Worm (Caenorhabditis elegans) whole organism, L2 larva: ENCODE measurements around the gene dmsr-6.
A peak's percentile ranks its signal among the peaks of the same experiment; 100 is the strongest.

Source experiments
- C34F6.9 ChIP-seq: fragments of 150-350 bp; optimal IDR thresholded peaks from 2 replicates; lab custom pipeline; 2014; ENCODE audit warnings: missing biosample characterization, missing genetic modification characterization
- F13H6.1 ChIP-seq: sonication (generic microtip); optimal IDR thresholded peaks from 2 replicates; lab custom pipeline; 2016; ENCODE audit warnings: missing genetic modification characterization, missing compliant biosample characterization
- Y55F3AM.14 ChIP-seq: fragments of 200-800 bp; sonication (Bioruptor generic); optimal IDR thresholded peaks from 2 replicates; lab custom pipeline; 2018; ENCODE audit warnings: mild to moderate bottlenecking, missing genetic modification characterization, missing compliant biosample characterization
- ZK546.5 ChIP-seq: sonication (generic microtip); optimal IDR thresholded peaks from 2 replicates; lab custom pipeline; 2017; ENCODE audit warnings: missing biosample characterization, missing genetic modification characterization
- aly-2 ChIP-seq: fragments of 150-350 bp; optimal IDR thresholded peaks from 2 replicates; lab custom pipeline; 2014; ENCODE audit warnings: missing biosample characterization, missing genetic modification characterization
- ama-1 ChIP-seq: fragments of 150-350 bp; optimal IDR thresholded peaks from 2 replicates; lab custom pipeline; 2018; ENCODE audit warnings: inconsistent platforms
- blmp-1 ChIP-seq: sonication (generic microtip); optimal IDR thresholded peaks from 2 replicates; lab custom pipeline; 2017; ENCODE audit warnings: missing genetic modification characterization, mild to moderate bottlenecking, missing compliant biosample characterization, antibody characterized with exemption, moderate library complexity; ENCODE audit not compliant: insufficient read depth
- ceh-16 ChIP-seq: fragments of 150-350 bp; optimal IDR thresholded peaks from 2 replicates; lab custom pipeline; 2014; ENCODE audit warnings: missing biosample characterization, missing genetic modification characterization
- crh-2 ChIP-seq: sonication (generic microtip); optimal IDR thresholded peaks from 2 replicates; lab custom pipeline; 2017; ENCODE audit warnings: missing biosample characterization, missing genetic modification characterization
- dmd-4 ChIP-seq: sonication (generic microtip); optimal IDR thresholded peaks from 2 replicates; lab custom pipeline; 2017; ENCODE audit warnings: missing biosample characterization, missing genetic modification characterization
- elt-3 ChIP-seq: sonication (generic microtip); optimal IDR thresholded peaks from 2 replicates; lab custom pipeline; 2017; ENCODE audit warnings: missing biosample characterization, missing genetic modification characterization
- fos-1 ChIP-seq: fragments of 150-350 bp; optimal IDR thresholded peaks from 2 replicates; lab custom pipeline; 2014; ENCODE audit warnings: missing biosample characterization, missing genetic modification characterization
- gmeb-1 ChIP-seq: fragments of 150-350 bp; optimal IDR thresholded peaks from 2 replicates; lab custom pipeline; 2014; ENCODE audit warnings: missing biosample characterization, missing genetic modification characterization
- lin-11 ChIP-seq: fragments of 150-350 bp; sonication (generic microtip); optimal IDR thresholded peaks from 2 replicates; lab custom pipeline; 2014; ENCODE audit warnings: missing biosample characterization, missing genetic modification characterization, inconsistent platforms, mixed read lengths
- lin-13 ChIP-seq: fragments of 150-350 bp; optimal IDR thresholded peaks from 2 replicates; lab custom pipeline; 2014; ENCODE audit warnings: missing biosample characterization, missing genetic modification reagents, missing genetic modification characterization
- lsy-2 ChIP-seq, 2 experiments: fragments of 150-350 bp in 1 of 2; sonication (generic microtip) in 1 of 2; optimal IDR thresholded peaks; 2 replicates each; lab custom pipeline; 2014 to 2017; ENCODE audit warnings: missing biosample characterization in 2 of 2, missing genetic modification characterization in 2 of 2
- mab-5 ChIP-seq: fragments of 150-350 bp; optimal IDR thresholded peaks from 2 replicates; lab custom pipeline; 2014; ENCODE audit warnings: missing biosample characterization, missing genetic modification characterization
- mdl-1 ChIP-seq, 2 experiments: fragments of 150-350 bp in 1 of 2; sonication (generic microtip) in 1 of 2; optimal IDR thresholded peaks; 2 replicates each; lab custom pipeline; 2017; ENCODE audit warnings: missing biosample characterization in 2 of 2, missing genetic modification characterization in 2 of 2
- nhr-10 ChIP-seq: sonication (generic microtip); optimal IDR thresholded peaks from 2 replicates; lab custom pipeline; 2017; ENCODE audit warnings: missing biosample characterization, missing genetic modification characterization
- nhr-12 ChIP-seq: fragments of 150-350 bp; optimal IDR thresholded peaks from 2 replicates; lab custom pipeline; 2014; ENCODE audit warnings: missing biosample characterization, missing genetic modification characterization
- nhr-129 ChIP-seq: fragments of 150-350 bp; optimal IDR thresholded peaks from 2 replicates; lab custom pipeline; 2014; ENCODE audit warnings: missing biosample characterization, missing genetic modification characterization
- nhr-21 ChIP-seq: fragments of 150-350 bp; optimal IDR thresholded peaks from 2 replicates; lab custom pipeline; 2014; ENCODE audit warnings: missing biosample characterization, missing genetic modification characterization
- nhr-23 ChIP-seq: fragments of 150-350 bp; optimal IDR thresholded peaks from 2 replicates; lab custom pipeline; 2014; ENCODE audit warnings: missing biosample characterization, missing genetic modification reagents, missing genetic modification characterization
- nhr-237 ChIP-seq: fragments of 150-350 bp; optimal IDR thresholded peaks from 2 replicates; lab custom pipeline; 2014; ENCODE audit warnings: missing biosample characterization, missing genetic modification characterization
- nhr-25 ChIP-seq: fragments of 150-350 bp; sonication (generic microtip); optimal IDR thresholded peaks from 3 replicates; lab custom pipeline; 2014; ENCODE audit warnings: missing biosample characterization, missing genetic modification characterization
- nhr-6 ChIP-seq: fragments of 150-350 bp; optimal IDR thresholded peaks from 2 replicates; lab custom pipeline; 2014; ENCODE audit warnings: missing biosample characterization, missing genetic modification characterization
- nhr-77 ChIP-seq: fragments of 150-350 bp; optimal IDR thresholded peaks from 2 replicates; lab custom pipeline; 2014; ENCODE audit warnings: missing biosample characterization, missing genetic modification characterization
- sem-4 ChIP-seq: fragments of 150-350 bp; optimal IDR thresholded peaks from 2 replicates; lab custom pipeline; 2014; ENCODE audit warnings: missing biosample characterization, missing genetic modification reagents, missing genetic modification characterization
- skn-1 ChIP-seq: sonication (generic microtip); optimal IDR thresholded peaks from 2 replicates; lab custom pipeline; 2017; ENCODE audit warnings: missing biosample characterization, missing genetic modification characterization
- sma-3 ChIP-seq: sonication (generic microtip); optimal IDR thresholded peaks from 2 replicates; lab custom pipeline; 2016; ENCODE audit warnings: missing genetic modification reagents, missing genetic modification characterization, missing compliant biosample characterization
- sma-9 ChIP-seq, 2 experiments: fragments of 150-350 bp in 1 of 2; sonication (generic microtip) in 1 of 2; optimal IDR thresholded peaks; 2 replicates each; lab custom pipeline; 2014 to 2016; ENCODE audit warnings: missing genetic modification characterization in 2 of 2, mild to moderate bottlenecking in 1 of 2, missing biosample characterization in 1 of 2, missing compliant biosample characterization in 1 of 2, missing genetic modification reagents in 1 of 2, moderate library complexity in 1 of 2
- snpc-4 ChIP-seq: fragments of 150-350 bp; optimal IDR thresholded peaks from 2 replicates; lab custom pipeline; 2014; ENCODE audit warnings: missing biosample characterization, missing genetic modification characterization
- unc-39 ChIP-seq: fragments of 150-350 bp; optimal IDR thresholded peaks from 2 replicates; lab custom pipeline; 2014; ENCODE audit warnings: missing biosample characterization, missing genetic modification characterization
- unc-55 ChIP-seq: fragments of 150-350 bp; sonication (generic microtip); optimal IDR thresholded peaks from 3 replicates; lab custom pipeline; 2014; ENCODE audit warnings: missing biosample characterization, missing genetic modification reagents, missing genetic modification characterization
- unc-62 ChIP-seq: fragments of 150-350 bp; optimal IDR thresholded peaks from 2 replicates; lab custom pipeline; 2014; ENCODE audit warnings: missing biosample characterization, missing genetic modification reagents, missing genetic modification characterization
- zag-1 ChIP-seq: fragments of 150-350 bp; optimal IDR thresholded peaks from 2 replicates; lab custom pipeline; 2014; ENCODE audit warnings: missing biosample characterization, missing genetic modification characterization
- ztf-1 ChIP-seq: fragments of 200-800 bp; sonication (Bioruptor generic); conservative IDR thresholded peaks from 2 replicates; pipeline ENCODE4 v1.3.6; 2022; ENCODE audit warnings: missing genetic modification characterization, missing compliant biosample characterization
- ztf-4 ChIP-seq: fragments of 150-350 bp; optimal IDR thresholded peaks from 2 replicates; lab custom pipeline; 2014; ENCODE audit warnings: missing biosample characterization, missing genetic modification characterization

The dmsr-6 gene

DNA sequence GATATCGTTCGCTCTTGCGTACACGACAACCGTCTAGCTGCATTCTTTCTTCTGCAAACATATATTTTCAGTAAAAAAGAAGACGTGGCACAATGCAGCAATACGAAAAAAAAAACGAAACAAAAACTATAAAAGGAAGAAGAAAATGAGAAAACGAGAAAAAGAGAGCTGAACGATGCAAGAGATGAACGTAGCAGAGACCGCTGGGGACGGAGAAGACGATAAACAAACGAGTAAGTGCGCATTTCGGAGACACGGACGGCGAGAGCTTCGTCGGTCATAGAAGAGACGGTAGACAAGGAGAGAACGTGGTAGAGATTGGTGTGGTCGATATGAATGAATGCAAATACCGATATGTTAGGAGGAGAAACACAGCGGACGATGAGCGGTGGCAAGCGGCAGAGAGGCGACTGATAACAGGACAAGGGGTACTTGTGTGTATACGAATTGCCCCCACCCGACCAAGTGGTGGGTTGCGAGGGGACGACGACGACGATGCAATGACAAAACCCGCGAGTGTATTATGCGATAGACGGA, 17.4 kb upstream of the dmsr-6 start, which contains the start of gene K04B12.2 (continued):
- TF ChIP-seq nhr-12 (tag; lab: Kevin White, UChicago) (no peak), Y55F3AM.14 (no peak), ztf-4 (tag; lab: Kevin White, UChicago) (no peak), nhr-129 (tag; lab: Kevin White, UChicago) (peak; percentile 84), aly-2 (tag; lab: Kevin White, UChicago) (no peak), blmp-1 (tag; lab: Kevin White, UChicago) (peak; percentile 10), sma-3 (GFP tag; lab: Kevin White, UChicago) (peak; percentile 65), lin-13 (GFP tag; lab: Kevin White, UChicago) (peak; percentile 19), skn-1 (tag; lab: Kevin White, UChicago) (no peak), lin-11 (tag; lab: Kevin White, UChicago) (peak; percentile 63), unc-39 (tag; lab: Kevin White, UChicago) (no peak), mdl-1 (tag; optimal IDR thresholded peaks at IDR 0.05; lab: Kevin White, UChicago) (peak; percentile 20 to 35), nhr-237 (tag; lab: Kevin White, UChicago) (no peak), dmd-4 (tag; lab: Kevin White, UChicago) (no peak), ceh-16 (tag; lab: Kevin White, UChicago) (peak; percentile 15), nhr-23 (tag; lab: Kevin White, UChicago) (no peak), C34F6.9 (tag; lab: Kevin White, UChicago) (peak; percentile 79), fos-1 (tag; lab: Kevin White, UChicago) (peak; percentile 87), sma-9 (GFP tag; optimal IDR thresholded peaks at IDR 0.05; lab: Kevin White, UChicago) (peak; percentile 81), sma-9 (tag; optimal IDR thresholded peaks at IDR 0.05; lab: Kevin White, UChicago) (no peak), mab-5 (tag; lab: Kevin White, UChicago) (no peak), unc-62 (GFP tag; lab: Kevin White, UChicago) (no peak), nhr-25 (tag; lab: Kevin White, UChicago) (peak; percentile 49), nhr-10 (no peak)

DNA sequence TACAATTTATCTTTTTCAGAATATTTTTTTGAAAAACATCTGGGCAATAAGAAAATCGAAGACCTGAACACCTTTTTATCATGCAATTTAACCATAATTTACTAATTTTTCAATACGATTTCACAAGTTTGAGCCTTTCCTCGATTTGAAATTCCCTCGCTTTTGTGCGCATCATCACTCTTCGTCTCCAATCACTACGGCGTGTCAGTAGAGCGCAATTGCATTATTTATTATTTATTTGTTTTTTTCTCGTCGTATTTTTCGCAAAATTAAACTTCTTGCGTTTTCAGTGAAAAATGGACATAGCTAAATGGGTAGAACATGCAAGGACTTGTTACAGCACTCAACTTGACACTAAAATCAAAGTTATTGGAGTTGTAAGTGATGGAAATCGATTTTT, 14.3 kb upstream of the dmsr-6 start, which contains the start of gene smg-8:
Gene smg-8 (plus strand): TSS at position 266 of the 400 bp plus-strand sequence.
- TF ChIP-seq snpc-4 (tag; lab: Kevin White, UChicago) (peak; percentile 68), unc-55 (peak; percentile 95), ZK546.5 (tag; lab: Kevin White, UChicago) (peak; percentile 16), nhr-237 (tag; lab: Kevin White, UChicago) (no peak), sem-4 (tag; lab: Kevin White, UChicago) (peak; percentile 50), nhr-129 (tag; lab: Kevin White, UChicago) (peak; percentile 72), mab-5 (tag; lab: Kevin White, UChicago) (peak; percentile 75), nhr-77 (tag; lab: Kevin White, UChicago) (peak; percentile 6), lsy-2 (tag; optimal IDR thresholded peaks at IDR 0.05; lab: Kevin White, UChicago) (peak; percentile 74 to 88), nhr-6 (peak; percentile 65), gmeb-1 (peak; percentile 97), sma-9 (GFP tag; optimal IDR thresholded peaks at IDR 0.05; lab: Kevin White, UChicago) (no peak), sma-9 (tag; optimal IDR thresholded peaks at IDR 0.05; lab: Kevin White, UChicago) (no peak), crh-2 (tag; lab: Kevin White, UChicago) (peak; percentile 77), lin-11 (tag; lab: Kevin White, UChicago) (peak; percentile 22), C34F6.9 (tag; lab: Kevin White, UChicago) (peak; percentile 86), nhr-21 (tag; lab: Kevin White, UChicago) (peak; percentile 57), ama-1 (lab: Kevin White, UChicago) (no peak), mdl-1 (tag; optimal IDR thresholded peaks at IDR 0.05; lab: Kevin White, UChicago) (no peak), fos-1 (tag; lab: Kevin White, UChicago) (peak; percentile 36), nhr-25 (tag; lab: Kevin White, UChicago) (peak; percentile 75), lin-13 (GFP tag; lab: Kevin White, UChicago) (peak; percentile 85), F13H6.1 (tag; lab: Kevin White, UChicago) (peak; percentile 43), zag-1 (tag; lab: Kevin White, UChicago) (peak; percentile 47), elt-3 (tag; lab: Kevin White, UChicago) (no peak), ceh-16 (tag; lab: Kevin White, UChicago) (peak; percentile 5), ztf-4 (tag; lab: Kevin White, UChicago) (peak; percentile 2), ztf-1 (no peak)
